Worm (Caenorhabditis elegans) whole organism, young adult: ENCODE results near the gene srw-98.
A peak's percentile ranks its signal among the peaks of the same experiment; 100 is the strongest.

ENCODE experiments used
- B0035.1 ChIP-seq: sonication (generic microtip); optimal IDR thresholded peaks from 2 replicates; lab custom pipeline; 2016; ENCODE audit warnings: missing genetic modification characterization, mild to moderate bottlenecking, missing compliant biosample characterization, missing genotype, missing genetic modification reagents
- F23B12.7 ChIP-seq: sonication (generic microtip); optimal IDR thresholded peaks from 2 replicates; lab custom pipeline; 2017; ENCODE audit warnings: missing genetic modification characterization, mild to moderate bottlenecking, missing compliant biosample characterization, antibody characterized with exemption, moderate library complexity; ENCODE audit not compliant: insufficient read depth
- F37B4.10 ChIP-seq: fragments of 200-800 bp; sonication (Bioruptor generic); IDR thresholded peaks from 2 replicates; pipeline ENCODE4 v1.3.6; 2022; ENCODE audit warnings: missing genetic modification characterization, missing compliant biosample characterization
- F49E8.2 ChIP-seq: sonication (generic microtip); optimal IDR thresholded peaks from 3 replicates; lab custom pipeline; 2017; ENCODE audit warnings: missing genetic modification characterization, mild to moderate bottlenecking, missing compliant biosample characterization, antibody characterized with exemption, moderate library complexity; ENCODE audit not compliant: insufficient read depth
- F52B5.7 ChIP-seq: sonication (generic microtip); optimal IDR thresholded peaks from 2 replicates; lab custom pipeline; 2016; ENCODE audit warnings: mild to moderate bottlenecking, missing genetic modification characterization, missing compliant biosample characterization
- F57C9.4 ChIP-seq: sonication (generic microtip); optimal IDR thresholded peaks from 2 replicates; lab custom pipeline; 2017; ENCODE audit warnings: mild to moderate bottlenecking, missing genetic modification characterization, missing compliant biosample characterization
- K12H6.12 ChIP-seq: fragments of 200-800 bp; sonication (Bioruptor generic); optimal IDR thresholded peaks from 2 replicates; lab custom pipeline; 2018; ENCODE audit warnings: mild to moderate bottlenecking, missing genetic modification characterization, missing compliant biosample characterization
- T26A5.8 ChIP-seq: sonication (generic microtip); optimal IDR thresholded peaks from 2 replicates; lab custom pipeline; 2016; ENCODE audit warnings: missing genetic modification characterization, missing compliant biosample characterization
- akir-1 ChIP-seq: fragments of 200-800 bp; sonication (Bioruptor generic); optimal IDR thresholded peaks from 2 replicates; lab custom pipeline; 2018; ENCODE audit warnings: mild to moderate bottlenecking, missing genetic modification characterization, moderate library complexity, missing compliant biosample characterization
- aptf-2 ChIP-seq: fragments of 200-800 bp; sonication (Bioruptor generic); conservative IDR thresholded peaks from 2 replicates; pipeline ENCODE4 v1.3.6; 2022; ENCODE audit warnings: missing genetic modification reagents, missing genetic modification characterization, missing compliant biosample characterization
- atf-7 ChIP-seq: sonication (generic microtip); optimal IDR thresholded peaks from 2 replicates; lab custom pipeline; 2017; ENCODE audit warnings: mild to moderate bottlenecking, missing genetic modification characterization, missing compliant biosample characterization
- attf-5 ChIP-seq: fragments of 200-800 bp; sonication (Bioruptor generic); optimal IDR thresholded peaks from 2 replicates; lab custom pipeline; 2018; ENCODE audit warnings: mild to moderate bottlenecking, missing genetic modification characterization, missing compliant biosample characterization
- attf-6 ChIP-seq: fragments of 200-800 bp; sonication (Bioruptor generic); IDR thresholded peaks from 2 replicates; pipeline ENCODE4 v1.3.6; 2022; ENCODE audit warnings: missing genetic modification reagents, missing genetic modification characterization, missing compliant biosample characterization
- cebp-2 ChIP-seq: fragments of 200-800 bp; sonication (Bioruptor generic); IDR thresholded peaks from 2 replicates; pipeline ENCODE4 v1.3.6; 2022; ENCODE audit warnings: missing genetic modification characterization, missing compliant biosample characterization
- ceh-100 ChIP-seq: fragments of 200-800 bp; sonication (Bioruptor generic); IDR thresholded peaks from 2 replicates; pipeline ENCODE4 v1.3.6; 2022; ENCODE audit warnings: missing genetic modification reagents, missing genetic modification characterization, missing compliant biosample characterization
- ceh-79 ChIP-seq: sonication (generic microtip); optimal IDR thresholded peaks from 2 replicates; lab custom pipeline; 2017; ENCODE audit warnings: mild to moderate bottlenecking, missing genetic modification characterization, missing compliant biosample characterization
- die-1 ChIP-seq: sonication (generic microtip); optimal IDR thresholded peaks from 2 replicates; lab custom pipeline; 2016; ENCODE audit warnings: missing genotype, mild to moderate bottlenecking, missing genetic modification characterization, missing compliant biosample characterization
- him-1 ChIP-seq: sonication (generic microtip); optimal IDR thresholded peaks from 2 replicates; lab custom pipeline; 2016; ENCODE audit warnings: missing genotype, missing genetic modification reagents, missing genetic modification characterization, missing compliant biosample characterization
- hlh-12 ChIP-seq: sonication (generic microtip); optimal IDR thresholded peaks from 2 replicates; lab custom pipeline; 2016; ENCODE audit warnings: missing genetic modification characterization, missing compliant biosample characterization
- hrde-1 ChIP-seq: sonication (generic microtip); optimal IDR thresholded peaks from 2 replicates; lab custom pipeline; 2016; ENCODE audit warnings: missing genetic modification characterization, mild to moderate bottlenecking, missing compliant biosample characterization, moderate library complexity, missing genotype, missing genetic modification reagents, borderline replicate concordance
- hsf-1 ChIP-seq: fragments of 200-800 bp; sonication (Bioruptor generic); IDR thresholded peaks from 2 replicates; pipeline ENCODE4 v1.3.6; 2022; ENCODE audit warnings: missing genetic modification reagents, missing genetic modification characterization, missing compliant biosample characterization
- lag-1 ChIP-seq: fragments of 200-800 bp; sonication (Bioruptor generic); IDR thresholded peaks from 2 replicates; pipeline ENCODE4 v1.3.6; 2022; ENCODE audit warnings: missing genetic modification reagents, missing genetic modification characterization, missing compliant biosample characterization
- let-526 ChIP-seq: fragments of 200-800 bp; sonication (Bioruptor generic); IDR thresholded peaks from 2 replicates; pipeline ENCODE4 v1.3.6; 2022; ENCODE audit warnings: missing genetic modification reagents, missing genetic modification characterization, missing compliant biosample characterization
- lin-26 ChIP-seq: fragments of 200-800 bp; sonication (Bioruptor generic); IDR thresholded peaks from 2 replicates; pipeline ENCODE4 v1.3.6; 2022; ENCODE audit warnings: missing genetic modification reagents, missing genetic modification characterization, missing compliant biosample characterization
- madf-10 ChIP-seq: sonication (generic microtip); optimal IDR thresholded peaks from 2 replicates; lab custom pipeline; 2016; ENCODE audit warnings: mild to moderate bottlenecking, missing genetic modification characterization, missing compliant biosample characterization
- nfya-2 ChIP-seq: fragments of 200-800 bp; sonication (Bioruptor generic); IDR thresholded peaks from 2 replicates; pipeline ENCODE4 v1.3.6; 2022; ENCODE audit warnings: missing genetic modification reagents, missing genetic modification characterization, missing compliant biosample characterization
- rec-8 ChIP-seq, 2 experiments: sonication (generic microtip); optimal IDR thresholded peaks; 2 replicates each; lab custom pipeline; 2016; ENCODE audit warnings: mild to moderate bottlenecking in 2 of 2, missing genetic modification characterization in 2 of 2, missing genetic modification reagents in 2 of 2, missing genotype in 2 of 2, missing biosample characterization in 1 of 2, missing compliant biosample characterization in 1 of 2, moderate library complexity in 1 of 2
- repo-1 ChIP-seq: sonication (generic microtip); optimal IDR thresholded peaks from 2 replicates; lab custom pipeline; 2017; ENCODE audit warnings: mild to moderate bottlenecking, missing genetic modification characterization, missing compliant biosample characterization
- snpc-1.1 ChIP-seq: sonication (generic microtip); optimal IDR thresholded peaks from 2 replicates; lab custom pipeline; 2017; ENCODE audit warnings: missing genetic modification characterization, mild to moderate bottlenecking, missing compliant biosample characterization, antibody characterized with exemption, moderate library complexity, missing genotype, missing genetic modification reagents; ENCODE audit not compliant: insufficient read depth
- tlf-1 ChIP-seq: fragments of 200-800 bp; sonication (Bioruptor generic); optimal IDR thresholded peaks from 2 replicates; lab custom pipeline; 2018; ENCODE audit warnings: mild to moderate bottlenecking, missing genetic modification characterization, missing compliant biosample characterization
- unc-130 ChIP-seq: sonication (generic microtip); optimal IDR thresholded peaks from 2 replicates; lab custom pipeline; 2016; ENCODE audit warnings: missing genetic modification reagents, missing genetic modification characterization, missing compliant biosample characterization
- xnd-1 ChIP-seq: sonication (generic microtip); optimal IDR thresholded peaks from 2 replicates; lab custom pipeline; 2016; ENCODE audit warnings: missing genotype, missing genetic modification reagents, missing genetic modification characterization, missing compliant biosample characterization
- ztf-25 ChIP-seq: fragments of 200-800 bp; sonication (Bioruptor generic); IDR thresholded peaks from 2 replicates; pipeline ENCODE4 v1.3.6; 2022; ENCODE audit warnings: missing genetic modification reagents, missing genetic modification characterization, missing compliant biosample characterization
- ztf-26 ChIP-seq: sonication (generic microtip); optimal IDR thresholded peaks from 2 replicates; lab custom pipeline; 2017; ENCODE audit warnings: missing genetic modification characterization, missing compliant biosample characterization

The srw-98 gene

ce11 chrV:1643886-1644285 is 34.2 kb downstream of the srw-98 start, which contains the start of gene alh-2:
Gene alh-2 (plus strand): TSS chrV:1644169.
- TF ChIP-seq madf-10 (tag; lab: Kevin White, UChicago), result no peak
- no peak for TF ChIP-seq aptf-2 (GFP tag; lab: Robert Waterston, UW)
- TF ChIP-seq akir-1 (GFP tag; lab: Kevin White, UChicago), result no peak
- no peak for TF ChIP-seq K12H6.12 (tag; lab: Kevin White, UChicago)
- no peak for TF ChIP-seq ztf-26 (tag; lab: Kevin White, UChicago)
- no peak for TF ChIP-seq snpc-1.1
- no peak for TF ChIP-seq let-526 (GFP tag; lab: Robert Waterston, UW)
- TF ChIP-seq lin-26 (GFP tag; lab: Robert Waterston, UW), result no peak
- no peak for TF ChIP-seq cebp-2 (GFP tag; lab: Robert Waterston, UW)
- TF ChIP-seq unc-130 (GFP tag; lab: Kevin White, UChicago), result no peak
- TF ChIP-seq atf-7, result no peak

- TF ChIP-seq ceh-79 (no peak), hrde-1 (tag; lab: Kevin White, UChicago) (no peak), lag-1 (GFP tag; lab: Robert Waterston, UW) (no peak), nfya-2 (GFP tag; lab: Robert Waterston, UW) (0 out of 2 replicates have a peak, but pooled peaks have one; percentile 55), attf-5 (GFP tag; lab: Kevin White, UChicago) (no peak), K12H6.12 (tag; lab: Kevin White, UChicago) (no peak), F52B5.7 (tag; lab: Kevin White, UChicago) (no peak), ceh-100 (GFP tag; lab: Robert Waterston, UW) (no peak)
Measured at ce11 chrV:1642768-1643167, 35.4 kb downstream of the srw-98 start.

ce11 chrV:1642199-1642598 is 35.9 kb downstream of the srw-98 start, which contains the start of gene Y46H3D.1:
Gene Y46H3D.1 (plus strand): TSS chrV:1642499.
- TF ChIP-seq B0035.1 (tag; lab: Kevin White, UChicago) (no peak), hrde-1 (tag; lab: Kevin White, UChicago) (no peak), repo-1 (tag; lab: Kevin White, UChicago) (no peak), madf-10 (tag; lab: Kevin White, UChicago) (no peak), tlf-1 (GFP tag; lab: Kevin White, UChicago) (no peak), F52B5.7 (tag; lab: Kevin White, UChicago) (no peak)

- TF ChIP-seq die-1, result no peak
- TF ChIP-seq T26A5.8 (tag; lab: Kevin White, UChicago), result no peak
- TF ChIP-seq attf-5 (GFP tag; lab: Kevin White, UChicago), result no peak
- TF ChIP-seq F23B12.7 (tag; lab: Kevin White, UChicago), result no peak
- TF ChIP-seq xnd-1 (tag; lab: Kevin White, UChicago), result no peak
- TF ChIP-seq attf-6 (GFP tag; lab: Robert Waterston, UW), result no peak
- TF ChIP-seq hlh-12 (tag; lab: Kevin White, UChicago), result no peak
- no peak for TF ChIP-seq hsf-1
- TF ChIP-seq let-526 (GFP tag; lab: Robert Waterston, UW), result no peak
- TF ChIP-seq, all 124 proteins: peak for 0
Measured at ce11 chrV:1640008-1640407, 38.1 kb downstream of the srw-98 start, which contains the start of gene str-221. Gene str-221 (plus strand): TSS chrV:1640308.

ce11 chrV:1635859-1636258 is 42.3 kb downstream of the srw-98 start, which contains the start of gene str-222:
Gene str-222 (plus strand): TSS chrV:1636159.
- no peak for TF ChIP-seq F49E8.2 (tag; lab: Kevin White, UChicago)
- no peak for TF ChIP-seq rec-8 (tag; optimal IDR thresholded peaks at IDR 0.05; lab: Kevin White, UChicago)
- no peak for TF ChIP-seq T26A5.8 (tag; lab: Kevin White, UChicago)
- TF ChIP-seq F57C9.4, result no peak
- no peak for TF ChIP-seq cebp-2 (GFP tag; lab: Robert Waterston, UW)
- no peak for TF ChIP-seq him-1 (tag; lab: Kevin White, UChicago)
- no peak for TF ChIP-seq F37B4.10 (GFP tag; lab: Robert Waterston, UW)
- no peak for TF ChIP-seq ztf-25 (GFP tag; lab: Robert Waterston, UW)
